Fruit fly (Drosophila melanogaster) whole organism, embryonic: ENCODE results near the gene Jarid2.
A peak's percentile ranks its signal among the peaks of the same experiment; 100 is the strongest.

ENCODE experiments used
- CG11696 ChIP-seq: fragments of 200-800 bp; sonication (Bioruptor generic); IDR thresholded peaks from 2 replicates; pipeline ENCODE4 v1.3.6; 2022; ENCODE audit warnings: missing biosample characterization, missing genetic modification characterization
- CG12104 ChIP-seq: fragments of 200-800 bp; sonication (Bioruptor generic); optimal IDR thresholded peaks from 3 replicates; lab custom pipeline; 2016; ENCODE audit warnings: missing biosample characterization, missing genetic modification characterization
- CG12659 ChIP-seq: fragments of 200-800 bp; sonication (Bioruptor generic); optimal IDR thresholded peaks from 3 replicates; lab custom pipeline; 2017; ENCODE audit warnings: mild to moderate bottlenecking, missing biosample characterization, missing genetic modification reagents, missing genetic modification characterization
- CG13424 ChIP-seq: fragments of 200-800 bp; sonication (Bioruptor generic); optimal IDR thresholded peaks from 2 replicates; lab custom pipeline; 2019; ENCODE audit warnings: missing biosample characterization, mild to moderate bottlenecking, missing genetic modification characterization, moderate library complexity
- CG13894 ChIP-seq: fragments of 200-800 bp; sonication (Bioruptor generic); optimal IDR thresholded peaks from 3 replicates; lab custom pipeline; 2018; ENCODE audit warnings: missing biosample characterization, mild to moderate bottlenecking, missing genetic modification characterization, moderate library complexity
- CG16813 ChIP-seq: fragments of 200-800 bp; sonication (Bioruptor generic); IDR thresholded peaks from 3 replicates; pipeline ENCODE4 v1.3.6; 2022; ENCODE audit warnings: missing biosample characterization, missing genetic modification characterization; ENCODE audit not compliant: partially characterized antibody
- CG17829 ChIP-seq: fragments of 200-800 bp; optimal IDR thresholded peaks from 2 replicates; lab custom pipeline; 2019; ENCODE audit warnings: missing biosample characterization, mild to moderate bottlenecking, missing genetic modification characterization, moderate library complexity
- CG17912 ChIP-seq: fragments of 200-800 bp; sonication (Bioruptor generic); optimal IDR thresholded peaks from 2 replicates; lab custom pipeline; 2018; ENCODE audit warnings: missing biosample characterization, mild to moderate bottlenecking, missing genetic modification characterization
- CG2712 ChIP-seq: fragments of 200-800 bp; optimal IDR thresholded peaks from 3 replicates; lab custom pipeline; 2019; ENCODE audit warnings: missing biosample characterization, mild to moderate bottlenecking, missing genetic modification characterization, moderate library complexity
- CG3407 ChIP-seq: fragments of 200-800 bp; sonication (Bioruptor generic); optimal IDR thresholded peaks from 2 replicates; lab custom pipeline; 2018; ENCODE audit warnings: missing biosample characterization, mild to moderate bottlenecking, missing genetic modification characterization
- CG3847 ChIP-seq: fragments of 200-800 bp; sonication (Bioruptor generic); IDR thresholded peaks from 2 replicates; pipeline ENCODE4 v1.3.6; 2022; ENCODE audit warnings: missing biosample characterization, missing genetic modification characterization
- CG8359 ChIP-seq: fragments of 200-800 bp; sonication (Bioruptor generic); optimal IDR thresholded peaks from 2 replicates; lab custom pipeline; 2017; ENCODE audit warnings: missing biosample characterization, mild to moderate bottlenecking, missing genetic modification characterization, borderline replicate concordance
- CG9797 ChIP-seq: fragments of 200-800 bp; sonication (Bioruptor generic); optimal IDR thresholded peaks from 3 replicates; lab custom pipeline; 2018; ENCODE audit warnings: missing biosample characterization, mild to moderate bottlenecking, missing genetic modification characterization
- CTCF ChIP-seq: fragments of 200-800 bp; sonication (Bioruptor generic); optimal IDR thresholded peaks from 2 replicates; lab custom pipeline; 2017; ENCODE audit warnings: missing biosample characterization, mild to moderate bottlenecking, missing genetic modification characterization, moderate library complexity
- Dp ChIP-seq: fragments of 200-800 bp; sonication (Bioruptor generic); optimal IDR thresholded peaks from 2 replicates; lab custom pipeline; 2018; ENCODE audit warnings: missing biosample characterization, mild to moderate bottlenecking, missing genetic modification characterization, moderate library complexity
- E2f2 ChIP-seq: fragments of 200-800 bp; sonication (Bioruptor generic); IDR thresholded peaks from 2 replicates; pipeline ENCODE4 v1.3.6; 2022; ENCODE audit warnings: missing biosample characterization, missing genetic modification characterization
- Ets97D ChIP-seq: fragments of 200-800 bp; sonication (Bioruptor generic); optimal IDR thresholded peaks from 3 replicates; lab custom pipeline; 2016; ENCODE audit warnings: missing biosample characterization, missing genetic modification characterization
- MBD-R2 ChIP-seq: fragments of 200-800 bp; sonication (Bioruptor generic); IDR thresholded peaks from 2 replicates; pipeline ENCODE4 v1.3.6; 2022; ENCODE audit warnings: missing biosample characterization, missing genetic modification characterization
- MESR4 ChIP-seq: fragments of 200-800 bp; sonication (Bioruptor generic); optimal IDR thresholded peaks from 2 replicates; lab custom pipeline; 2018; ENCODE audit warnings: missing biosample characterization, mild to moderate bottlenecking, missing genetic modification characterization, moderate library complexity
- Med ChIP-seq: fragments of 200-800 bp; sonication (Bioruptor generic); peaks from one replicate; lab custom pipeline; 2016; ENCODE audit warnings: missing biosample characterization, missing genetic modification characterization, mild to moderate bottlenecking, inconsistent platforms, moderate library complexity
- Myb ChIP-seq: fragments of 200-800 bp; sonication (Bioruptor generic); optimal IDR thresholded peaks from 2 replicates; lab custom pipeline; 2016; ENCODE audit warnings: missing biosample characterization, missing genetic modification characterization
- NC2β ChIP-seq: fragments of 200-800 bp; sonication (Bioruptor generic); optimal IDR thresholded peaks from 2 replicates; lab custom pipeline; 2016; ENCODE audit warnings: missing biosample characterization, missing genetic modification characterization
- Pdp1 ChIP-seq, 2 experiments: fragments of 200-800 bp; sonication (Bioruptor generic); optimal IDR thresholded peaks; 3 replicates each; lab custom pipeline; 2016; ENCODE audit warnings: missing biosample characterization in 2 of 2, missing genetic modification characterization in 2 of 2, mild to moderate bottlenecking in 1 of 2, moderate library complexity in 1 of 2
- Six4 ChIP-seq: fragments of 200-800 bp; sonication (Bioruptor generic); optimal IDR thresholded peaks from 2 replicates; lab custom pipeline; 2016; ENCODE audit warnings: missing biosample characterization, missing genetic modification characterization
- Stat92E ChIP-seq, 3 experiments: fragments of >200 bp in 2 of 3; fragments of 200-800 bp in 1 of 3; sonication (Bioruptor generic) in 1 of 3; optimal IDR thresholded peaks; 2 replicates each; lab custom pipeline; 2017 to 2019; ENCODE audit warnings: missing biosample characterization in 3 of 3, missing genetic modification characterization in 3 of 3, mild to moderate bottlenecking in 1 of 3, moderate library complexity in 1 of 3
- YL-1 ChIP-seq: fragments of 200-800 bp; sonication (Bioruptor generic); optimal IDR thresholded peaks from 3 replicates; lab custom pipeline; 2017; ENCODE audit warnings: missing biosample characterization, mild to moderate bottlenecking, missing genetic modification characterization
- ato ChIP-seq: fragments of 200-800 bp; sonication (Bioruptor generic); IDR thresholded peaks from 2 replicates; pipeline ENCODE4 v1.3.6; 2022; ENCODE audit warnings: missing biosample characterization, missing genetic modification characterization; ENCODE audit not compliant: partially characterized antibody
- bbx ChIP-seq: fragments of 200-800 bp; sonication (Bioruptor generic); IDR thresholded peaks from 2 replicates; pipeline ENCODE4 v1.3.6; 2022; ENCODE audit warnings: missing biosample characterization, missing genetic modification characterization; ENCODE audit not compliant: partially characterized antibody
- bowl ChIP-seq: fragments of 200-800 bp; sonication (Bioruptor generic); IDR thresholded peaks from 2 replicates; pipeline ENCODE4 v1.3.6; 2022; ENCODE audit warnings: missing biosample characterization, missing genetic modification characterization
- chif ChIP-seq, 2 experiments: fragments of 200-800 bp; sonication (Bioruptor generic); optimal IDR thresholded peaks; 3 replicates each; lab custom pipeline; 2016; ENCODE audit warnings: missing biosample characterization in 2 of 2, missing genetic modification characterization in 2 of 2
- ci ChIP-seq: fragments of 200-800 bp; sonication (Bioruptor generic); IDR thresholded peaks from 3 replicates; pipeline ENCODE4 v1.3.6; 2022; ENCODE audit warnings: missing biosample characterization, missing genetic modification characterization
- croc ChIP-seq: fragments of 200-800 bp; sonication (Bioruptor generic); conservative IDR thresholded peaks from 3 replicates; pipeline ENCODE4 v1.3.6; 2022; ENCODE audit warnings: missing biosample characterization, missing genetic modification characterization
- emc ChIP-seq: fragments of 200-800 bp; sonication (Bioruptor generic); optimal IDR thresholded peaks from 2 replicates; lab custom pipeline; 2016; ENCODE audit warnings: missing biosample characterization, missing genetic modification characterization
- exex ChIP-seq: fragments of 200-800 bp; sonication (Bioruptor generic); optimal IDR thresholded peaks from 4 replicates; lab custom pipeline; 2018; ENCODE audit warnings: missing biosample characterization, mild to moderate bottlenecking, missing genetic modification characterization, moderate library complexity
- gem ChIP-seq: fragments of 200-800 bp; sonication (Bioruptor generic); optimal IDR thresholded peaks from 2 replicates; lab custom pipeline; 2019; ENCODE audit warnings: missing biosample characterization, mild to moderate bottlenecking, missing genetic modification characterization, moderate library complexity
- gfzf ChIP-seq: fragments of 200-800 bp; sonication (Bioruptor generic); optimal IDR thresholded peaks from 2 replicates; lab custom pipeline; 2016; ENCODE audit warnings: missing biosample characterization, mild to moderate bottlenecking, missing genetic modification characterization, moderate library complexity
- hb ChIP-seq: fragments of 200-800 bp; sonication (Bioruptor generic); IDR thresholded peaks from 3 replicates; pipeline ENCODE4 v1.3.6; 2022; ENCODE audit warnings: missing biosample characterization, missing genetic modification characterization; ENCODE audit not compliant: partially characterized antibody
- inv ChIP-seq: fragments of 200-800 bp; sonication (Bioruptor generic); IDR thresholded peaks from 2 replicates; pipeline ENCODE4 v1.3.6; 2022; ENCODE audit warnings: missing biosample characterization, missing genetic modification characterization; ENCODE audit not compliant: partially characterized antibody
- kay ChIP-seq: fragments of 200-800 bp; sonication (Bioruptor generic); optimal IDR thresholded peaks from 2 replicates; lab custom pipeline; 2016; ENCODE audit warnings: missing biosample characterization, missing genetic modification characterization
- lov ChIP-seq, 2 experiments: fragments of 200-800 bp in 1 of 2; fragments of >200 bp in 1 of 2; sonication (Bioruptor generic) in 1 of 2; IDR thresholded peaks in 1 of 2; optimal IDR thresholded peaks in 1 of 2; 2 replicates in 1 of 2; 3 replicates in 1 of 2; pipeline versions ENCODE4 v1.3.6 to Lab custom; 2017 to 2022; ENCODE audit warnings: missing biosample characterization in 1 of 2, missing genetic modification characterization in 1 of 2
- nau ChIP-seq: fragments of 200-800 bp; sonication (Bioruptor generic); optimal IDR thresholded peaks from 3 replicates; lab custom pipeline; 2017; ENCODE audit warnings: missing biosample characterization, mild to moderate bottlenecking, missing genetic modification characterization, missing genetic modification reagents
- pzg ChIP-seq: fragments of 200-800 bp; sonication (Bioruptor generic); optimal IDR thresholded peaks from 3 replicates; lab custom pipeline; 2018; ENCODE audit warnings: missing biosample characterization, mild to moderate bottlenecking, missing genetic modification characterization, moderate library complexity
- row ChIP-seq: fragments of 200-800 bp; sonication (Bioruptor generic); IDR thresholded peaks from 3 replicates; pipeline ENCODE4 v1.3.6; 2022; ENCODE audit warnings: missing biosample characterization, missing genetic modification characterization
- sens ChIP-seq: fragments of 200-800 bp; sonication (Bioruptor generic); peaks from one replicate; lab custom pipeline; 2016; ENCODE audit warnings: missing biosample characterization, missing genetic modification characterization
- sob ChIP-seq: fragments of 200-800 bp; sonication (Bioruptor generic); IDR thresholded peaks from 2 replicates; pipeline ENCODE4 v1.3.6; 2022; ENCODE audit warnings: missing biosample characterization, missing genetic modification characterization
- stwl ChIP-seq: fragments of 200-800 bp; sonication (Bioruptor generic); optimal IDR thresholded peaks from 3 replicates; lab custom pipeline; 2018; ENCODE audit warnings: missing biosample characterization, mild to moderate bottlenecking, missing genetic modification characterization, moderate library complexity
- toy ChIP-seq: fragments of 200-800 bp; sonication (Bioruptor generic); IDR thresholded peaks from 2 replicates; pipeline ENCODE4 v1.3.6; 2022; ENCODE audit warnings: missing biosample characterization, missing genetic modification characterization
- trem ChIP-seq: fragments of 200-800 bp; optimal IDR thresholded peaks from 3 replicates; lab custom pipeline; 2019; ENCODE audit warnings: missing biosample characterization, mild to moderate bottlenecking, missing genetic modification characterization, moderate library complexity
- twi ChIP-seq: fragments of 200-800 bp; optimal IDR thresholded peaks from 2 replicates; lab custom pipeline; 2019; ENCODE audit warnings: missing biosample characterization, mild to moderate bottlenecking, missing genetic modification characterization, moderate library complexity
- unc-4 ChIP-seq: fragments of 200-800 bp; sonication (Bioruptor generic); IDR thresholded peaks from 2 replicates; pipeline ENCODE4 v1.3.6; 2022; ENCODE audit warnings: missing biosample characterization, missing genetic modification characterization; ENCODE audit not compliant: partially characterized antibody

Jarid2 gene

dm6 chr3L:9487586-9487985 is 10.7 kb downstream of the Jarid2 start, which contains the start of gene pall (continued):
- TF ChIP-seq sens (GFP tag; lab: Kevin White, UChicago) (peak; percentile 70), CG16813 (0 out of 3 replicates have a peak, but pooled peaks have one; percentile 16), sob (GFP tag; lab: Robert Waterston, UW) (no peak), E2f2 (GFP tag; lab: Robert Waterston, UW) (peak; percentile 57; the same call in 1 of the 2 replicates), gfzf (GFP tag; lab: Kevin White, UChicago) (peak; percentile 92), MESR4 (GFP tag; lab: Kevin White, UChicago) (peak; percentile 85), CG3407 (GFP tag; lab: Kevin White, UChicago) (no peak), MBD-R2 (GFP tag; lab: Robert Waterston, UW) (peak; percentile 60), ato (GFP tag; lab: Robert Waterston, UW) (no peak), CG8359 (GFP tag; lab: Kevin White, UChicago) (no peak), Ets97D (peak; percentile 38), exex (tag; lab: Kevin White, UChicago) (peak; percentile 2), nau (GFP tag; lab: Kevin White, UChicago) (no peak), stwl (tag; lab: Kevin White, UChicago) (peak; percentile 79), CG13894 (tag; lab: Kevin White, UChicago) (no peak), CG2712 (tag; lab: Kevin White, UChicago) (peak; percentile 36), inv (GFP tag; lab: Robert Waterston, UW) (no peak), unc-4 (GFP tag; lab: Robert Waterston, UW) (peak; percentile 43; the same call in 1 of the 2 replicates), lov (optimal IDR thresholded peaks at IDR 0.05; lab: Kevin White, UChicago) (no peak), lov (GFP tag; IDR thresholded peaks at IDR 0.05; lab: Robert Waterston, UW) (no peak), Myb (GFP tag; lab: Kevin White, UChicago) (peak; percentile 17), ci (GFP tag; lab: Robert Waterston, UW) (no peak; the same call in 2 of the 3 replicates), CG12104 (GFP tag; lab: Kevin White, UChicago) (no peak), chif (GFP tag; optimal IDR thresholded peaks at IDR 0.05; lab: Kevin White, UChicago) (no peak), bbx (GFP tag; lab: Robert Waterston, UW) (no peak; the same call in 1 of the 2 replicates), Med (GFP tag; lab: Kevin White, UChicago) (peak; percentile 68), CG17912 (GFP tag; lab: Kevin White, UChicago) (no peak), NC2β (GFP tag; lab: Kevin White, UChicago) (no peak), CG12659 (GFP tag; lab: Kevin White, UChicago) (peak; percentile 64), CG17829 (tag; lab: Kevin White, UChicago) (peak; percentile 37), Six4 (GFP tag; lab: Kevin White, UChicago) (no peak), bowl (GFP tag; lab: Robert Waterston, UW) (no peak), CTCF (GFP tag; lab: Kevin White, UChicago) (peak; percentile 63), emc (GFP tag; lab: Kevin White, UChicago) (no peak), gem (no peak), CG13424 (tag; lab: Kevin White, UChicago) (no peak), Dp (GFP tag; lab: Kevin White, UChicago) (peak; percentile 55), CG3847 (no peak), trem (tag; lab: Kevin White, UChicago) (peak; percentile 60), CG11696 (no peak), hb (no peak), twi (tag; lab: Kevin White, UChicago) (no peak), toy (GFP tag; lab: Robert Waterston, UW) (no peak), Stat92E (GFP tag; optimal IDR thresholded peaks at IDR 0.05; lab: Kevin White, UChicago) (peak in 1 of 3 experiments; percentile 56), CG9797 (peak; percentile 76), YL-1 (GFP tag; lab: Kevin White, UChicago) (peak; percentile 63), kay (GFP tag; lab: Kevin White, UChicago) (no peak), croc (no peak), pzg (GFP tag; lab: Kevin White, UChicago) (peak; percentile 86), row (peak; percentile 12; the same call in 1 of the 3 replicates), Pdp1 (GFP tag; optimal IDR thresholded peaks at IDR 0.05; lab: Kevin White, UChicago) (peak in 1 of 2 experiments; percentile 18)
